Worm (Caenorhabditis elegans): ENCODE results near the gene C25A8.2.

ce11 chrIV:6999206-6999605 lies 10.4 kb upstream of the C25A8.2 start, which contains the start of gene C25A8.5:
- TF ChIP-seq pag-3 (tag; optimal IDR thresholded peaks at IDR 0.05; ENCODE audit: borderline replicate concordance), result no peak
- no peak for TF ChIP-seq ama-1 (optimal IDR thresholded peaks at IDR 0.05)
- no peak for TF ChIP-seq pax-1 (tag; optimal IDR thresholded peaks at IDR 0.05)
- no peak for TF ChIP-seq hlh-30 (tag; optimal IDR thresholded peaks at IDR 0.05; ENCODE audit: insufficient read depth)
- no peak for TF ChIP-seq ceh-19 (GFP tag; optimal IDR thresholded peaks at IDR 0.05)
- TF ChIP-seq tbx-7 (tag; optimal IDR thresholded peaks at IDR 0.05), result no peak
- TF ChIP-seq pha-2 (tag; optimal IDR thresholded peaks at IDR 0.05), result no peak
- no peak for TF ChIP-seq nhr-11 (tag; optimal IDR thresholded peaks at IDR 0.05)
- TF ChIP-seq Y22D7AL.16 (tag; optimal IDR thresholded peaks at IDR 0.05), result no peak
- no peak for TF ChIP-seq tbx-2 (tag; optimal IDR thresholded peaks at IDR 0.05)

Data from whole organism, late embryonic.